Fruit fly (Drosophila melanogaster): ENCODE measurements around the gene CG33271.

Gene CG33271

DNA sequence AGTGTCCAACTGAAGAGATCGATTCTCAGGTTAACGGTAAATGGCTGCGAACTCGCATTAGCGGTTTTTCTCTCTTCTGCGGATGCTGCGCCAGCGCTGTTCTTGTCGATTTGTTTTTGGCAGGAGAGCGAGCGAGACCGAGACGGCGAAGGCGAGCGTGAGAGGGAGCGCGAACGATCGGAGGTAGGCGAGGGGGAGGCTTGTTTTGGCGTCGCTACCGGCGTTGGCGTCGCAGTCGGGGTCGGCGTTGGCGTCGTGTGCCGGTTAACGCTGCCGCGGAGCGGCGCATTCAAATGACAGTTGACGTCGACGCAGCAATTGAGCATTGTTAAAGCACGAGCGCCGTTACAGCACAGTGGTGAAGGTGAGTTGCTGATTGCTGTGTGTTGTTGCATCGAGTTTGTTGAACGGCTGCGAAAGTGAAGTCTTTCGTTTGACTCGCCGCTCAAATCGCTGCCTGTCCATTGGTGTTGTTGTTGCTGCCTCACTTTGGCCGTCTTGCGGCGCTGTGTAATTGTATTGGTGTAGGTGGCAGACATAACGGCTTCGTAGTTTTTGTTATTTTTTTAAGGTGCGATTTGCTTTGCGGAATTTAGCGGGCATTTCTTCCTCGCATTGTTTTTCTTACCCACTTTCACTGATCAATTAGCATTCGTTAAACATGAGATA lies 9.6 kb upstream of the CG33271 start (continued):
- TF ChIP-seq lmd (GFP tag; IDR thresholded peaks at IDR 0.05) (no peak), CG4282 (GFP tag; optimal IDR thresholded peaks at IDR 0.05) (no peak), HLHmδ (GFP tag; optimal IDR thresholded peaks at IDR 0.05) (peak; percentile 26), crol (GFP tag; IDR thresholded peaks at IDR 0.05) (peak; percentile 99), wek (GFP tag; optimal IDR thresholded peaks at IDR 0.05) (no peak), Trl (optimal IDR thresholded peaks at IDR 0.05) (peak; percentile 39 to 55), Trl (GFP tag; optimal IDR thresholded peaks at IDR 0.05) (no peak), CG13624 (GFP tag; optimal IDR thresholded peaks at IDR 0.05) (no peak), Dip2 (GFP tag; IDR thresholded peaks at IDR 0.05) (no peak), Nf-YA (GFP tag; IDR thresholded peaks at IDR 0.05) (no peak), CG2712 (tag; optimal IDR thresholded peaks at IDR 0.05) (no peak), bsh (GFP tag; optimal IDR thresholded peaks at IDR 0.05) (no peak), Tbp (GFP tag; optimal IDR thresholded peaks at IDR 0.05) (no peak), H2.0 (GFP tag; IDR thresholded peaks at IDR 0.05) (no peak), sens-2 (GFP tag; IDR thresholded peaks at IDR 0.05) (no peak), bcd (GFP tag; optimal IDR thresholded peaks at IDR 0.05) (no peak), Mes4 (GFP tag; optimal IDR thresholded peaks at IDR 0.05) (no peak), Ets97D (GFP tag; optimal IDR thresholded peaks at IDR 0.05) (no peak), kah (GFP tag; optimal IDR thresholded peaks at IDR 0.05) (no peak), CG4820 (GFP tag; optimal IDR thresholded peaks at IDR 0.05) (no peak), trem (tag; optimal IDR thresholded peaks at IDR 0.05) (no peak), CG14050 (GFP tag; IDR thresholded peaks at IDR 0.05) (no peak), usp (GFP tag; optimal IDR thresholded peaks at IDR 0.05) (no peak), CG9609 (GFP tag; optimal IDR thresholded peaks at IDR 0.05) (no peak), CG3163 (GFP tag; optimal IDR thresholded peaks at IDR 0.05) (peak; percentile 88), NC2α (GFP tag; optimal IDR thresholded peaks at IDR 0.05) (no peak), CG31365 (tag; optimal IDR thresholded peaks at IDR 0.05) (no peak), Gsc (GFP tag; IDR thresholded peaks at IDR 0.05) (no peak), so (GFP tag; IDR thresholded peaks at IDR 0.05) (0 out of 3 replicates have a peak, but pooled peaks have one; percentile 7), vfl (GFP tag; optimal IDR thresholded peaks at IDR 0.05) (no peak), ro (GFP tag; IDR thresholded peaks at IDR 0.05) (no peak), hkb (optimal IDR thresholded peaks at IDR 0.05) (no peak), hkb (GFP tag; IDR thresholded peaks at IDR 0.05) (peak; percentile 16; the same call in 1 of the 2 replicates), Side (GFP tag; optimal IDR thresholded peaks at IDR 0.05) (no peak), CG12219 (GFP tag; optimal IDR thresholded peaks at IDR 0.05) (no peak), CG10366 (GFP tag; IDR thresholded peaks at IDR 0.05) (no peak), CG10462 (GFP tag; optimal IDR thresholded peaks at IDR 0.05) (peak; percentile 56), CG12659 (GFP tag; optimal IDR thresholded peaks at IDR 0.05) (no peak), CG18599 (GFP tag; optimal IDR thresholded peaks at IDR 0.05) (no peak), Camta (GFP tag; optimal IDR thresholded peaks at IDR 0.05) (no peak), hbn (GFP tag; IDR thresholded peaks at IDR 0.05; ENCODE audit: partially characterized antibody) (no peak), Poxn (GFP tag; IDR thresholded peaks at IDR 0.05) (no peak), HLH4C (GFP tag; IDR thresholded peaks at IDR 0.05; ENCODE audit: partially characterized antibody) (peak; percentile 55; the same call in 2 of the 3 replicates), chm (GFP tag; IDR thresholded peaks at IDR 0.05) (no peak), HLH3B (GFP tag; IDR thresholded peaks at IDR 0.05) (no peak; the same call in 1 of the 2 replicates), disco-r (GFP tag; optimal IDR thresholded peaks at IDR 0.05) (no peak), Kr (GFP tag; optimal IDR thresholded peaks at IDR 0.05) (no peak), pfk (GFP tag; optimal IDR thresholded peaks at IDR 0.05) (no peak), chinmo (GFP tag; IDR thresholded peaks at IDR 0.05; ENCODE audit: partially characterized antibody) (peak; percentile 92), YL-1 (GFP tag; optimal IDR thresholded peaks at IDR 0.05) (no peak), Pdp1 (GFP tag; optimal IDR thresholded peaks at IDR 0.05) (peak in 1 of 2 experiments; percentile 69), Sox100B (GFP tag; optimal IDR thresholded peaks at IDR 0.05) (no peak)

Measured in whole organism, embryonic.